Worm (Caenorhabditis elegans) whole organism, L4 larva: Measurements from ENCODE around the gene lido-17.

Experiments used
- F26F4.8 ChIP-seq: fragments of 200-800 bp; sonication (Bioruptor generic); conservative IDR thresholded peaks from 2 replicates; pipeline ENCODE4 v1.3.6; 2022; ENCODE audit warnings: missing genetic modification characterization, missing compliant biosample characterization
- F49E8.2 ChIP-seq: sonication (generic microtip); optimal IDR thresholded peaks from 2 replicates; lab custom pipeline; 2016; ENCODE audit warnings: missing compliant biosample characterization, mild to moderate bottlenecking, missing genetic modification characterization, borderline replicate concordance
- R02D3.7 ChIP-seq: fragments of 150-350 bp; sonication (generic microtip); optimal IDR thresholded peaks from 3 replicates; lab custom pipeline; 2014; ENCODE audit warnings: missing biosample characterization, missing genetic modification characterization
- T26A8.4 ChIP-seq: fragments of 200-800 bp; sonication (Bioruptor generic); IDR thresholded peaks from 2 replicates; pipeline ENCODE4 v1.3.6; 2022; ENCODE audit warnings: missing genetic modification characterization, missing compliant biosample characterization
- Y105C5A.15 ChIP-seq: fragments of 200-800 bp; sonication (Bioruptor generic); IDR thresholded peaks from 2 replicates; pipeline ENCODE4 v1.3.6; 2022; ENCODE audit warnings: missing genetic modification characterization, missing compliant biosample characterization
- Y48G9A.11 ChIP-seq: fragments of 200-800 bp; sonication (Bioruptor generic); IDR thresholded peaks from 2 replicates; pipeline ENCODE4 v1.3.6; 2022; ENCODE audit warnings: missing genetic modification reagents, missing genetic modification characterization, missing compliant biosample characterization
- Y5F2A.4 ChIP-seq: fragments of 200-800 bp; sonication (Bioruptor generic); optimal IDR thresholded peaks from 2 replicates; lab custom pipeline; 2018; ENCODE audit warnings: mild to moderate bottlenecking, missing genetic modification characterization, missing compliant biosample characterization
- ZK546.5 ChIP-seq, 2 experiments: sonication (generic microtip); optimal IDR thresholded peaks; 2 replicates each; lab custom pipeline; 2017; ENCODE audit warnings: missing biosample characterization in 2 of 2, missing genetic modification characterization in 2 of 2
- arid-1 ChIP-seq: fragments of 200-800 bp; sonication (Bioruptor generic); conservative IDR thresholded peaks from 2 replicates; pipeline ENCODE4 v1.3.6; 2022; ENCODE audit warnings: missing genetic modification reagents, missing genetic modification characterization, missing compliant biosample characterization
- ceh-28 ChIP-seq: fragments of 150-350 bp; optimal IDR thresholded peaks from 2 replicates; lab custom pipeline; 2014; ENCODE audit warnings: missing biosample characterization, missing genetic modification reagents, missing genetic modification characterization
- ceh-44 ChIP-seq: fragments of 200-800 bp; sonication (Bioruptor generic); IDR thresholded peaks from 2 replicates; pipeline ENCODE4 v1.3.6; 2022; ENCODE audit warnings: missing genetic modification reagents, missing genetic modification characterization, missing compliant biosample characterization
- ctbp-1 ChIP-seq: fragments of 200-800 bp; sonication (Bioruptor generic); IDR thresholded peaks from 2 replicates; pipeline ENCODE4 v1.3.6; 2022; ENCODE audit warnings: missing genetic modification reagents, missing genetic modification characterization, missing compliant biosample characterization
- daf-16 ChIP-seq, 3 experiments: sonication (generic microtip); optimal IDR thresholded peaks; 2 replicates each; lab custom pipeline; 2016 to 2017; ENCODE audit warnings: missing genetic modification characterization in 3 of 3, missing genetic modification reagents in 3 of 3, mild to moderate bottlenecking in 2 of 3, missing compliant biosample characterization in 2 of 3, missing biosample characterization in 1 of 3, moderate library complexity in 1 of 3
- daf-8 ChIP-seq: fragments of 200-800 bp; sonication (Bioruptor generic); IDR thresholded peaks from 2 replicates; pipeline ENCODE4 v1.3.6; 2022; ENCODE audit warnings: missing genetic modification characterization, missing compliant biosample characterization
- dpl-1 ChIP-seq: fragments of 150-350 bp; optimal IDR thresholded peaks from 2 replicates; lab custom pipeline; 2014; ENCODE audit warnings: missing biosample characterization, missing genetic modification reagents, missing genetic modification characterization
- egl-27 ChIP-seq: sonication (generic microtip); optimal IDR thresholded peaks from 3 replicates; lab custom pipeline; 2017; ENCODE audit warnings: missing biosample characterization, missing genetic modification reagents, missing genetic modification characterization
- fos-1 ChIP-seq: fragments of 150-350 bp; optimal IDR thresholded peaks from 2 replicates; lab custom pipeline; 2014; ENCODE audit warnings: missing biosample characterization, missing genetic modification characterization
- jun-1 ChIP-seq: fragments of 150-350 bp; optimal IDR thresholded peaks from 2 replicates; lab custom pipeline; 2014; ENCODE audit warnings: missing biosample characterization, missing genetic modification reagents, missing genetic modification characterization
- lim-7 ChIP-seq: fragments of 200-800 bp; sonication (Bioruptor generic); IDR thresholded peaks from 2 replicates; pipeline ENCODE4 v1.3.6; 2022; ENCODE audit warnings: missing genetic modification characterization, missing compliant biosample characterization
- lin-1 ChIP-seq: fragments of 200-800 bp; sonication (Bioruptor generic); IDR thresholded peaks from 2 replicates; pipeline ENCODE4 v1.3.6; 2022; ENCODE audit warnings: missing genetic modification reagents, missing genetic modification characterization, missing compliant biosample characterization
- lin-13 ChIP-seq: fragments of 150-350 bp; optimal IDR thresholded peaks from 2 replicates; lab custom pipeline; 2014; ENCODE audit warnings: missing biosample characterization, missing genetic modification reagents, missing genetic modification characterization
- lin-15B ChIP-seq: fragments of 150-350 bp; sonication (generic microtip); optimal IDR thresholded peaks from 3 replicates; lab custom pipeline; 2014; ENCODE audit warnings: missing biosample characterization, missing genetic modification characterization
- mes-2 ChIP-seq: sonication (generic microtip); optimal IDR thresholded peaks from 2 replicates; lab custom pipeline; 2016; ENCODE audit warnings: missing genotype, mild to moderate bottlenecking, missing genetic modification characterization, missing compliant biosample characterization; ENCODE audit not compliant: poor library complexity, severe bottlenecking
- nhr-102 ChIP-seq: sonication (generic microtip); optimal IDR thresholded peaks from 2 replicates; lab custom pipeline; 2016; ENCODE audit warnings: mild to moderate bottlenecking, missing genetic modification characterization, moderate library complexity, missing compliant biosample characterization
- nhr-237 ChIP-seq: sonication (generic microtip); optimal IDR thresholded peaks from 2 replicates; lab custom pipeline; 2017; ENCODE audit warnings: missing biosample characterization, missing genetic modification characterization
- nhr-41 ChIP-seq: fragments of 200-800 bp; sonication (Bioruptor generic); IDR thresholded peaks from 2 replicates; pipeline ENCODE4 v1.3.6; 2022; ENCODE audit warnings: missing genetic modification reagents, missing genetic modification characterization, missing compliant biosample characterization
- pha-4 ChIP-seq, 2 experiments: fragments of 150-350 bp in 1 of 2; fragments of 200-800 bp in 1 of 2; sonication (Bioruptor generic) in 1 of 2; IDR thresholded peaks in 1 of 2; optimal IDR thresholded peaks in 1 of 2; 2 replicates each; pipeline versions ENCODE4 v1.3.6 to Lab custom; 2014 to 2022; ENCODE audit warnings: missing genetic modification characterization in 2 of 2, missing genetic modification reagents in 2 of 2, missing biosample characterization in 1 of 2, missing compliant biosample characterization in 1 of 2
- php-3 ChIP-seq: fragments of 200-800 bp; sonication (Bioruptor generic); IDR thresholded peaks from 2 replicates; pipeline ENCODE4 v1.3.6; 2022; ENCODE audit warnings: missing genetic modification reagents, missing genetic modification characterization, missing compliant biosample characterization
- saeg-2 ChIP-seq: fragments of 200-800 bp; sonication (Bioruptor generic); IDR thresholded peaks from 2 replicates; pipeline ENCODE4 v1.3.6; 2022; ENCODE audit warnings: missing genetic modification reagents, missing genetic modification characterization, missing compliant biosample characterization
- sdz-12 ChIP-seq: fragments of 200-800 bp; sonication (Bioruptor generic); optimal IDR thresholded peaks from 2 replicates; lab custom pipeline; 2018; ENCODE audit warnings: mild to moderate bottlenecking, missing genetic modification characterization, missing compliant biosample characterization
- set-16 ChIP-seq: fragments of 200-800 bp; sonication (Bioruptor generic); IDR thresholded peaks from 2 replicates; pipeline ENCODE4 v1.3.6; 2022; ENCODE audit warnings: missing genetic modification reagents, missing genetic modification characterization, missing compliant biosample characterization
- skn-1 ChIP-seq: fragments of 150-350 bp; optimal IDR thresholded peaks from 2 replicates; lab custom pipeline; 2014; ENCODE audit warnings: missing biosample characterization, missing genetic modification characterization
- spr-1 ChIP-seq: sonication (generic microtip); optimal IDR thresholded peaks from 2 replicates; lab custom pipeline; 2016; ENCODE audit warnings: mild to moderate bottlenecking, missing genetic modification characterization, missing compliant biosample characterization
- tag-97 ChIP-seq: fragments of 200-800 bp; sonication (Bioruptor generic); IDR thresholded peaks from 2 replicates; pipeline ENCODE4 v1.3.6; 2022; ENCODE audit warnings: missing genetic modification characterization, missing compliant biosample characterization
- unc-130 ChIP-seq: sonication (generic microtip); optimal IDR thresholded peaks from 2 replicates; lab custom pipeline; 2016; ENCODE audit warnings: missing genetic modification reagents, missing genetic modification characterization, missing compliant biosample characterization
- unc-39 ChIP-seq: sonication (generic microtip); optimal IDR thresholded peaks from 2 replicates; lab custom pipeline; 2017; ENCODE audit warnings: missing biosample characterization, missing genetic modification characterization
- unc-62 ChIP-seq, 3 experiments: fragments of 150-350 bp in 1 of 3; sonication (generic microtip); optimal IDR thresholded peaks in 2 of 3; peaks in 1 of 3; 1 replicate in 1 of 3; 2 replicates in 2 of 3; lab custom pipeline; 2014 to 2017; ENCODE audit warnings: missing biosample characterization in 3 of 3, missing genetic modification characterization in 3 of 3, missing genetic modification reagents in 3 of 3, missing genotype in 1 of 3

Gene lido-17

ce11 chrII:9374807-9375206 is 17.8 kb downstream of the lido-17 start, which contains the start of gene C06C3.12:
Gene C06C3.12 (plus strand): TSS chrII:9375107.
- TF ChIP-seq ceh-44 (no peak), daf-16 (GFP tag; optimal IDR thresholded peaks at IDR 0.05; lab: Kevin White, UChicago) (no peak), daf-16 (tag; optimal IDR thresholded peaks at IDR 0.05; lab: Kevin White, UChicago) (peak; percentile 43)

DNA sequence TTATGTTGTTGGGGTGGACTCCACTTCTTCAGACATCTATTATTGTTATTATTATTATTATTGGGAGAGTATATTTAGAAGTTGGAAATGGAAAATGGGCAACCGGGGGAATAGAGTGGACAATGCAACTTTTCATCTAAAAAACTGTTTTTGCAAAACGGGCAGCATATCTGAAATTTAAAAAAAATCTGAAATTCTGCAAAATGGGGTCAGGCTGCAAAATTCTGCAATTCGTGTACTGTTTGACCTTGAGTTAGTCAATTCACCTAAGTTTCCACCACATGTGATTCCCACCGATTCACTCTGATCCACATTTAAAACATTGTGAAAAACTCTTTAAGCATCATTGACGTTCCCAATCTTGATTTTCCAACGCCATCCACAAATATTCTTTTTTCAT is 19.6 kb downstream of the lido-17 start, which contains the start of gene C06C3.4:
Gene C06C3.4, plus strand, starts transcription at position 301 of the 400 bp plus-strand sequence.
- TF ChIP-seq R02D3.7: no peak

ce11 chrII:9372393-9372792 is 20.2 kb downstream of the lido-17 start, which contains the start of gene C06C3.3:
Gene C06C3.3 (minus strand): TSS chrII:9372493.
- TF ChIP-seq skn-1 (tag; lab: Kevin White, UChicago) (no peak), lim-7 (no peak), Y105C5A.15 (GFP tag; lab: Robert Waterston, UW) (no peak), set-16 (GFP tag; lab: Robert Waterston, UW) (no peak), nhr-102 (tag; lab: Kevin White, UChicago) (no peak), lin-13 (GFP tag; lab: Kevin White, UChicago) (no peak), unc-130 (no peak), T26A8.4 (no peak), F26F4.8 (GFP tag; lab: Robert Waterston, UW) (no peak), tag-97 (GFP tag; lab: Robert Waterston, UW) (no peak), ZK546.5 (tag; optimal IDR thresholded peaks at IDR 0.05; lab: Kevin White, UChicago) (no peak), arid-1 (GFP tag; lab: Robert Waterston, UW) (no peak), ceh-44 (no peak), nhr-237 (tag; lab: Kevin White, UChicago) (no peak), Y48G9A.11 (no peak), F49E8.2 (tag; lab: Kevin White, UChicago) (no peak), Y5F2A.4 (GFP tag; lab: Kevin White, UChicago) (no peak), saeg-2 (no peak), daf-8 (no peak)

- TF ChIP-seq mes-2 (tag; lab: Kevin White, UChicago) (no peak), tag-97 (GFP tag; lab: Robert Waterston, UW) (no peak), jun-1 (tag; lab: Kevin White, UChicago) (no peak), ceh-28 (tag; lab: Kevin White, UChicago) (peak; percentile 56), set-16 (GFP tag; lab: Robert Waterston, UW) (no peak), dpl-1 (no peak)
Observed at ce11 chrII:9369394-9369793, 23.2 kb downstream of the lido-17 start.

- TF ChIP-seq unc-62 (GFP tag; optimal IDR thresholded peaks at IDR 0.05 in 1 of 2; lab: Kevin White, UChicago) (peak in 1 of 2 experiments; percentile 72), unc-62 (tag; optimal IDR thresholded peaks at IDR 0.05; lab: Kevin White, UChicago) (no peak), egl-27 (no peak)
Observed at ce11 chrII:9362249-9362648, 30.4 kb downstream of the lido-17 start.

DNA sequence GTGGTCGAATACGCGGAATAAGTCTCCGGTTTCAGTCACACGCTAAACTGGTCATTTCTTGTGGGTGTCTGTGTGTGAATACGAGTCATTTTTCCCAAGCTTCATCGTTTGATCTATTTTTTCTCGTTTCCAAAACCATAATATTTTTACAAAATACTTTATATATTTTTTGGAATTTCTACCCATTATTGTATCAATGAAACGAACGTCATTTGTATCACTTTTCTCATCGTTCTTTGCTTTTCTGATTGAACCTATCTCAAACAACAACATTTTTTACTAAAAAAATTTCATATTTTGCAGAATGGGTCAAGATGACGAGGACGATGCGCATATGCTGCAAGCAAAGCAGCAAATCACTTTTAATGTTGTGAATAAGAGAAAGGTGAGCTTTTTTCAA is 34.4 kb downstream of the lido-17 start, which contains the start of gene mel-11:
Gene mel-11, plus strand, starts transcription at position 301 of the 400 bp plus-strand sequence.
- TF ChIP-seq ctbp-1 (no peak), R02D3.7 (no peak), fos-1 (tag; lab: Kevin White, UChicago) (no peak), nhr-41 (no peak), unc-130 (no peak), spr-1 (tag; lab: Kevin White, UChicago) (no peak), sdz-12 (no peak), php-3 (GFP tag; lab: Robert Waterston, UW) (no peak), lin-15B (tag; lab: Kevin White, UChicago) (no peak), pha-4 (GFP tag; IDR thresholded peaks at IDR 0.05; lab: Robert Waterston, UW) (no peak), pha-4 (tag; optimal IDR thresholded peaks at IDR 0.05; lab: Kevin White, UChicago) (no peak), unc-39 (tag; lab: Kevin White, UChicago) (no peak), F26F4.8 (GFP tag; lab: Robert Waterston, UW) (no peak), lin-1 (no peak), F49E8.2 (tag; lab: Kevin White, UChicago) (no peak)
